Worm (Caenorhabditis elegans) whole organism, L3 larva: ENCODE data around the gene F07E5.8.
A peak's percentile ranks its signal among the peaks of the same experiment; 100 is the strongest.

Source experiments
- R02D3.7 ChIP-seq: fragments of 150-350 bp; optimal IDR thresholded peaks from 2 replicates; lab custom pipeline; 2014; ENCODE audit warnings: missing biosample characterization, missing genetic modification characterization
- ZK546.5 ChIP-seq: sonication (generic microtip); optimal IDR thresholded peaks from 2 replicates; lab custom pipeline; 2017; ENCODE audit warnings: missing biosample characterization, missing genetic modification characterization
- ama-1 ChIP-seq: fragments of 150-350 bp; optimal IDR thresholded peaks from 2 replicates; lab custom pipeline; 2018
- ceh-16 ChIP-seq: sonication (generic microtip); optimal IDR thresholded peaks from 2 replicates; lab custom pipeline; 2017; ENCODE audit warnings: missing biosample characterization, missing genetic modification characterization
- ceh-28 ChIP-seq: fragments of 150-350 bp; optimal IDR thresholded peaks from 2 replicates; lab custom pipeline; 2014; ENCODE audit warnings: missing biosample characterization, missing genetic modification reagents, missing genetic modification characterization
- ceh-82 ChIP-seq: fragments of 150-350 bp; optimal IDR thresholded peaks from 2 replicates; lab custom pipeline; 2014; ENCODE audit warnings: missing biosample characterization, missing genetic modification characterization
- ceh-9 ChIP-seq: sonication (generic microtip); optimal IDR thresholded peaks from 2 replicates; lab custom pipeline; 2018; ENCODE audit warnings: missing biosample characterization, missing genetic modification characterization
- egl-27 ChIP-seq: sonication (generic microtip); optimal IDR thresholded peaks from 4 replicates; lab custom pipeline; 2017; ENCODE audit warnings: missing biosample characterization, missing genetic modification reagents, missing genetic modification characterization
- egl-5 ChIP-seq: fragments of 150-350 bp; optimal IDR thresholded peaks from 2 replicates; lab custom pipeline; 2017; ENCODE audit warnings: missing biosample characterization, missing genetic modification reagents, missing genetic modification characterization, inconsistent platforms
- elt-1 ChIP-seq: fragments of 150-350 bp; optimal IDR thresholded peaks from 2 replicates; lab custom pipeline; 2014; ENCODE audit warnings: missing biosample characterization, missing genetic modification characterization
- elt-2 ChIP-seq: sonication (generic microtip); optimal IDR thresholded peaks from 2 replicates; lab custom pipeline; 2016; ENCODE audit warnings: missing genetic modification reagents, mild to moderate bottlenecking, missing genetic modification characterization, missing compliant biosample characterization
- elt-3 ChIP-seq, 3 experiments: fragments of 150-350 bp in 1 of 3; sonication (generic microtip) in 2 of 3; optimal IDR thresholded peaks; 2 replicates in 2 of 3; 4 replicates in 1 of 3; lab custom pipeline; 2014 to 2017; ENCODE audit warnings: missing biosample characterization in 3 of 3, missing genetic modification characterization in 3 of 3
- eor-1 ChIP-seq, 2 experiments: fragments of 150-350 bp; optimal IDR thresholded peaks; 2 replicates each; lab custom pipeline; 2014 to 2018; ENCODE audit warnings: missing biosample characterization in 2 of 2, missing genetic modification characterization in 2 of 2
- fkh-2 ChIP-seq: fragments of 150-350 bp; optimal IDR thresholded peaks from 2 replicates; lab custom pipeline; 2014; ENCODE audit warnings: missing biosample characterization, missing genetic modification reagents, missing genetic modification characterization
- fos-1 ChIP-seq: fragments of 150-350 bp; optimal IDR thresholded peaks from 2 replicates; lab custom pipeline; 2014; ENCODE audit warnings: missing biosample characterization, missing genetic modification characterization
- lin-15B ChIP-seq: fragments of 150-350 bp; optimal IDR thresholded peaks from 2 replicates; lab custom pipeline; 2014; ENCODE audit warnings: missing biosample characterization, missing genetic modification characterization
- lin-39 ChIP-seq: fragments of 150-350 bp; optimal IDR thresholded peaks from 2 replicates; lab custom pipeline; 2018; ENCODE audit warnings: missing biosample characterization, missing genetic modification reagents, missing genetic modification characterization
- mml-1 ChIP-seq: fragments of 150-350 bp; sonication (generic microtip); optimal IDR thresholded peaks from 3 replicates; lab custom pipeline; 2014; ENCODE audit warnings: missing biosample characterization, missing genetic modification characterization
- nfya-1 ChIP-seq: sonication (generic microtip); optimal IDR thresholded peaks from 2 replicates; lab custom pipeline; 2017; ENCODE audit warnings: missing genetic modification characterization, mild to moderate bottlenecking, missing compliant biosample characterization, antibody characterized with exemption, moderate library complexity; ENCODE audit not compliant: insufficient read depth
- nhr-11 ChIP-seq: fragments of 150-350 bp; optimal IDR thresholded peaks from 2 replicates; lab custom pipeline; 2014; ENCODE audit warnings: missing biosample characterization, missing genetic modification characterization
- nhr-12 ChIP-seq: fragments of 150-350 bp; optimal IDR thresholded peaks from 2 replicates; lab custom pipeline; 2014; ENCODE audit warnings: missing biosample characterization, missing genetic modification characterization
- nhr-23 ChIP-seq: fragments of 150-350 bp; optimal IDR thresholded peaks from 2 replicates; lab custom pipeline; 2014; ENCODE audit warnings: missing biosample characterization, missing genetic modification reagents, missing genetic modification characterization
- nhr-25 ChIP-seq: sonication (generic microtip); optimal IDR thresholded peaks from 2 replicates; lab custom pipeline; 2017; ENCODE audit warnings: missing biosample characterization, missing genetic modification characterization
- nhr-28 ChIP-seq: fragments of 150-350 bp; optimal IDR thresholded peaks from 2 replicates; lab custom pipeline; 2014; ENCODE audit warnings: missing biosample characterization, missing genetic modification characterization
- nhr-43 ChIP-seq: sonication (generic microtip); optimal IDR thresholded peaks from 2 replicates; lab custom pipeline; 2016; ENCODE audit warnings: mild to moderate bottlenecking, missing genetic modification characterization, missing compliant biosample characterization; ENCODE audit not compliant: poor library complexity, severe bottlenecking
- nhr-67 ChIP-seq: fragments of 150-350 bp; optimal IDR thresholded peaks from 2 replicates; lab custom pipeline; 2014; ENCODE audit warnings: missing biosample characterization, missing genetic modification characterization
- nhr-76 ChIP-seq: fragments of 150-350 bp; sonication (generic microtip); optimal IDR thresholded peaks from 5 replicates; lab custom pipeline; 2014; ENCODE audit warnings: missing biosample characterization, missing genetic modification characterization
- nhr-77 ChIP-seq: fragments of 150-350 bp; optimal IDR thresholded peaks from 2 replicates; lab custom pipeline; 2014; ENCODE audit warnings: missing biosample characterization, missing genetic modification characterization
- pha-4 ChIP-seq: fragments of 150-350 bp; optimal IDR thresholded peaks from 2 replicates; lab custom pipeline; 2014; ENCODE audit warnings: missing biosample characterization, missing genetic modification reagents, missing genetic modification characterization
- pqm-1 ChIP-seq: fragments of 150-350 bp; optimal IDR thresholded peaks from 2 replicates; lab custom pipeline; 2017; ENCODE audit warnings: missing biosample characterization, missing genetic modification characterization, inconsistent platforms
- sea-2 ChIP-seq: fragments of 150-350 bp; sonication (generic microtip); optimal IDR thresholded peaks from 4 replicates; lab custom pipeline; 2014; ENCODE audit warnings: missing biosample characterization, missing genetic modification reagents, missing genetic modification characterization
- skn-1 ChIP-seq: fragments of 150-350 bp; optimal IDR thresholded peaks from 2 replicates; lab custom pipeline; 2014; ENCODE audit warnings: missing biosample characterization, missing genetic modification characterization
- snpc-4 ChIP-seq: fragments of 150-350 bp; optimal IDR thresholded peaks from 2 replicates; lab custom pipeline; 2014; ENCODE audit warnings: missing biosample characterization, missing genetic modification characterization
- tbx-2 ChIP-seq: sonication (generic microtip); optimal IDR thresholded peaks from 2 replicates; lab custom pipeline; 2016; ENCODE audit warnings: mild to moderate bottlenecking, missing genetic modification characterization, missing compliant biosample characterization
- unc-39 ChIP-seq: sonication (generic microtip); optimal IDR thresholded peaks from 4 replicates; lab custom pipeline; 2017; ENCODE audit warnings: missing biosample characterization, missing genetic modification characterization
- zag-1 ChIP-seq: fragments of 150-350 bp; optimal IDR thresholded peaks from 2 replicates; lab custom pipeline; 2014; ENCODE audit warnings: missing biosample characterization, missing genetic modification characterization
- ztf-4 ChIP-seq: fragments of 150-350 bp; optimal IDR thresholded peaks from 2 replicates; lab custom pipeline; 2014; ENCODE audit warnings: missing biosample characterization, missing genetic modification characterization

F07E5.8 gene

DNA sequence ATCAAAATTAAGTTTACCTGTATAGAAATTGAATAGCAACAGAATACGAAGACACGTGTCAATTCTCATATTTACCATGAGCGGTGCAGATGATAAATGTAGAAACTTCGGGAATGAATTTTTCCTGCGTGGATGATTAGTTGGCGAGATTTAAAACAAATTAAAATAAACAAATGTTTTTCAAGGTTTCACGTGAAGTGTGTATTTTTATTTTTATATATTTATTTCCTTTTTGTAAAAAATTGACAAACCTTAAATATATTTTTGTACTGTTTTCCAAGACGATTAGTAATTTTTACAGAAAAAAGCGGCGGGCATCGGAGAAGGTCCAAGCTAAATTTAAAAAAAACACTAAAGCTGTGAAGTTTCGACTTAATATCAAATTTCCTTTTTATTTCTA, at the start of gene F07E5.8:
F07E5.8 (minus strand) TSS at position 101 of the 400 bp plus-strand sequence.
- TF ChIP-seq R02D3.7 (tag; lab: Kevin White, UChicago) (no peak), fkh-2 (no peak), nhr-67 (tag; lab: Kevin White, UChicago) (no peak), ceh-16 (tag; lab: Kevin White, UChicago) (no peak), elt-2 (no peak), ztf-4 (no peak), nhr-12 (tag; lab: Kevin White, UChicago) (no peak), pqm-1 (tag; lab: Kevin White, UChicago) (no peak), ceh-82 (no peak), lin-39 (no peak), mml-1 (tag; lab: Kevin White, UChicago) (no peak), nhr-77 (tag; lab: Kevin White, UChicago) (no peak), nhr-76 (tag; lab: Kevin White, UChicago) (no peak), fos-1 (no peak)
- TF ChIP-seq, all 47 proteins: peak for 0

- TF ChIP-seq elt-2 (peak; percentile 55), mml-1 (tag; lab: Kevin White, UChicago) (no peak), sea-2 (no peak), ceh-9 (tag; lab: Kevin White, UChicago) (no peak)
These were observed 47.3 kb upstream of the F07E5.8 start for ce11 chrII:2122762-2123161.

- no peak for TF ChIP-seq eor-1 (tag; optimal IDR thresholded peaks at IDR 0.05; lab: Kevin White, UChicago)
- no peak for TF ChIP-seq egl-27 (tag; lab: Kevin White, UChicago)
- peak; percentile 18 for TF ChIP-seq pqm-1 (tag; lab: Kevin White, UChicago)
- no peak for TF ChIP-seq ceh-16 (tag; lab: Kevin White, UChicago)
- TF ChIP-seq nhr-43 = no peak
- TF ChIP-seq egl-5 (tag; lab: Kevin White, UChicago) = no peak
- no peak for TF ChIP-seq unc-39 (tag; lab: Kevin White, UChicago)
- no peak for TF ChIP-seq fos-1
- no peak for TF ChIP-seq zag-1 (tag; lab: Kevin White, UChicago)
- TF ChIP-seq elt-2 = peak; percentile 55
- no peak for TF ChIP-seq mml-1 (tag; lab: Kevin White, UChicago)
These were observed 46.7 kb upstream of the F07E5.8 start, which contains the start of gene math-37 for ce11 chrII:2122091-2122490. math-37 (minus strand) TSS chrII:2122191.

DNA sequence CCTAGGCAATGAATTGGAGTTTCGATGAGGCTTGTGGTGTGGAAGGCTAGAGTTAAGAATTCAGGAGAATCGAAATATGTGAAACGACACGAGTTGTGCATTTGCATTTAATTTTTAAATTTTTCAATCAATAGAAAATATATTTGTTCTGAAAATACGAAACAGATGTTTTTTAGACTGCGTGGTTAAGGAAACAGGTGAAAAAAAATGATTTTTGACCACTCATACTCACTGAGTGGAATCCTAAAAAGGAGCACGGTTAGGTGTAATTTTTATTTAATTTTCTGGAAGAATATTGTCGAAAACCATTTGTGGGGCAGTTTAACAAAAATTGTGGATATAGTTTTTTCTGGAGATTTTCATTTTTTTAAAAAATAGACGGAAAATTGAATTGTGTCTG, 41.4 kb upstream of the F07E5.8 start, which contains the start of gene srh-195:
srh-195 (minus strand) TSS at position 101 of the 400 bp plus-strand sequence.
- no peak for TF ChIP-seq ceh-9 (tag; lab: Kevin White, UChicago)
- no peak for TF ChIP-seq snpc-4 (tag; lab: Kevin White, UChicago)
- no peak for TF ChIP-seq sea-2
- TF ChIP-seq nhr-76 (tag; lab: Kevin White, UChicago) = no peak
- TF ChIP-seq elt-2 = no peak
- no peak for TF ChIP-seq egl-27 (tag; lab: Kevin White, UChicago)
- TF ChIP-seq ZK546.5 (tag; lab: Kevin White, UChicago) = no peak
- no peak for TF ChIP-seq pha-4
- no peak for TF ChIP-seq fkh-2
- TF ChIP-seq nhr-23 = no peak
- TF ChIP-seq lin-39 = no peak

DNA sequence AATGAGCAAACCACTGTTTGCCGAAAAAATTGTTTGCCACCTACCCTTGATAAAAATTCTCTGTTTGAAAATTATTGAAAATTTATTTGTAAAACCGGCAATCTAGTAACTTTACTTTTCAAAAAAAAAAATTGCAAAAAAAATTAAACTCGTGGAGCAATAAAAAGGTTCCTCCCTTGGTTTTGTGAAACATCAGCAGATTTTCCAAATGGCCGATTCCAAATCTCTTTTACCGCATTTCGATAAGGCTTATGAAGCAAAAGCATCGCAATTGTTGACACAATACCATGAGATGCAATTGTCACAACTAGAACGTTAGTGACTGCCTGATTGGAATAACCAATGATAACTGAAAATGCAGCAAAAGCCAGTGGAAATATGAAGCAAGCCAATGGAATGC, 39.1 kb upstream of the F07E5.8 start:
- TF ChIP-seq R02D3.7 (tag; lab: Kevin White, UChicago) = no peak
- no peak for TF ChIP-seq elt-2
- no peak for TF ChIP-seq ceh-9 (tag; lab: Kevin White, UChicago)
- TF ChIP-seq ceh-16 (tag; lab: Kevin White, UChicago) = no peak
- no peak for TF ChIP-seq nfya-1 (tag; lab: Kevin White, UChicago)
- no peak for TF ChIP-seq ama-1 (lab: Kevin White, UChicago)
- TF ChIP-seq unc-39 (tag; lab: Kevin White, UChicago) = no peak
- TF ChIP-seq ceh-28 = no peak
- no peak for TF ChIP-seq nhr-28 (tag; lab: Kevin White, UChicago)
- TF ChIP-seq zag-1 (tag; lab: Kevin White, UChicago) = no peak
- no peak for TF ChIP-seq nhr-11
- no peak for TF ChIP-seq nhr-12 (tag; lab: Kevin White, UChicago)

DNA sequence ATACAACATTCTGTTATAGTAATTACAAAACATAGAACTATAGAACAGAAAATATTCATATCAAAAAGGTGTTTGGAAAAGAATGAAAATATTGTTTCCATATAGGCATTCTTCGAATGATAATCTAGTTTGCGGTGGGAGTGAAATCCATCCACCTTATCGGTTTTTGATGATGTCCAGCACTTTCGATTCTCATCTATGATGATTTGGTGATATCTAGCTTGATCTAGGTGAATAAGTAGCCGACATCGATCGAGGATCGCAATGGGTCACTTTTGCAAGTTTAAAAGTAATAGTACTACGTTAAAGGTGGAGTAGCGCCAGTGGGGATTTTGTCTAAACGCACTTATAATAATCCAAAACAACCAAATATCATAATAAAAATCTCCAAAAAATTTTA, 37.5 kb upstream of the F07E5.8 start, which contains the start of gene R52.6:
R52.6 (minus strand) TSS at position 101 of the 400 bp plus-strand sequence.
- TF ChIP-seq ZK546.5 (tag; lab: Kevin White, UChicago) (no peak), lin-15B (tag; lab: Kevin White, UChicago) (no peak), nhr-28 (tag; lab: Kevin White, UChicago) (no peak), nhr-12 (tag; lab: Kevin White, UChicago) (no peak), tbx-2 (tag; lab: Kevin White, UChicago) (no peak), skn-1 (no peak), ama-1 (lab: Kevin White, UChicago) (no peak), pha-4 (no peak), nhr-25 (tag; lab: Kevin White, UChicago) (no peak), nhr-43 (no peak), ceh-16 (tag; lab: Kevin White, UChicago) (no peak), eor-1 (tag; optimal IDR thresholded peaks at IDR 0.05; lab: Kevin White, UChicago) (no peak), pqm-1 (tag; lab: Kevin White, UChicago) (no peak), elt-1 (tag; lab: Kevin White, UChicago) (no peak), elt-3 (tag; optimal IDR thresholded peaks at IDR 0.05; lab: Kevin White, UChicago) (no peak), ceh-28 (no peak), ceh-9 (tag; lab: Kevin White, UChicago) (no peak)
